Fruit fly (Drosophila melanogaster): Measurements from ENCODE around the gene MagR.

- no peak for TF ChIP-seq CG8478 (optimal IDR thresholded peaks at IDR 0.05)
- no peak for TF ChIP-seq CTCF (optimal IDR thresholded peaks at IDR 0.05)
Observed at dm6 chrX:15762723-15763122, 28.7 kb downstream of the MagR start, which contains the start of gene Polr3A.
